Worm (Caenorhabditis elegans): ENCODE measurements around the gene Y39G8C.2.

Gene Y39G8C.2

DNA sequence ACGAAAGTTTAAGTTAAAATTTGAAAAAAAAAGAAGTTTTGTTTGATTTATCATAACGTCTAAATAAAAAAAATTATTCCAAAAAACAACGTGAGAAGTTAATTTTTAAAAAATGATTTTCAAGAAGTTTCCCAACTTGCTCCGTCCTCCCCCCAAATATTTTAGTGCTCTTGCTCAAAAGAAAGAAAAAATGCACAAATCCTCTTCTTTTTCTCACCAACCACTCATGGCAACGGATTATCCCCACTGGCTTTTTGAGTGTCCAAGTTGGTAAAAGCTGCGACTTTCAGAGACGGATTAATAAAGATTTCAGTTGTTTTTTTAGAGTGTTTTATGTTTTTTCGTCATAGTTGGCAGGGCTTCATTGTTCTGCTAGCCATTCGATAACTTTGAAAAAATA is at the start of gene Y39G8C.2:
TSS of gene Y39G8C.2 (minus strand) at position 101 of the 400 bp plus-strand sequence.
- no peak for TF ChIP-seq lin-35 (GFP tag; optimal IDR thresholded peaks at IDR 0.05)
- no peak for TF ChIP-seq sptf-1 (tag; optimal IDR thresholded peaks at IDR 0.05)
- no peak for TF ChIP-seq lin-13 (GFP tag; optimal IDR thresholded peaks at IDR 0.05)
- TF ChIP-seq elt-3 (tag; optimal IDR thresholded peaks at IDR 0.05): no peak
- no peak for TF ChIP-seq egl-27 (tag; optimal IDR thresholded peaks at IDR 0.05)
- no peak for TF ChIP-seq aha-1 (tag; optimal IDR thresholded peaks at IDR 0.05)
- TF ChIP-seq nhr-47 (tag; optimal IDR thresholded peaks at IDR 0.05): no peak
- TF ChIP-seq efl-1 (optimal IDR thresholded peaks at IDR 0.05): no peak
- no peak for TF ChIP-seq efl-1 (GFP tag; optimal IDR thresholded peaks at IDR 0.05 in 1 of 2)
- TF ChIP-seq hlh-17 (GFP tag; optimal IDR thresholded peaks at IDR 0.05; ENCODE audit: borderline replicate concordance): no peak
- TF ChIP-seq hpl-2 (GFP tag; optimal IDR thresholded peaks at IDR 0.05): no peak
- TF ChIP-seq fos-1 (tag; optimal IDR thresholded peaks at IDR 0.05): no peak
- no peak for TF ChIP-seq vab-15 (tag; optimal IDR thresholded peaks at IDR 0.05)
- no peak for TF ChIP-seq jun-1 (tag; optimal IDR thresholded peaks at IDR 0.05)
- TF ChIP-seq snpc-4 (tag; optimal IDR thresholded peaks at IDR 0.05): no peak
- TF ChIP-seq alr-1 (tag; optimal IDR thresholded peaks at IDR 0.05; ENCODE audit: borderline replicate concordance): no peak
- TF ChIP-seq C04F5.9 (tag; optimal IDR thresholded peaks at IDR 0.05): no peak
- TF ChIP-seq ceh-8 (GFP tag; optimal IDR thresholded peaks at IDR 0.05): no peak

ce11 chrII:14143838-14144268 is 46.4 kb upstream of the Y39G8C.2 start, which contains the start of gene W03H9.2:
Gene W03H9.2 (minus strand): TSS chrII:14143869.
- TF ChIP-seq lin-15B (tag; optimal IDR thresholded peaks at IDR 0.05) (peak; percentile 16), nhr-71 (tag; optimal IDR thresholded peaks at IDR 0.05) (peak; percentile 87), fkh-4 (tag; optimal IDR thresholded peaks at IDR 0.05; ENCODE audit: borderline replicate concordance) (peak; percentile 69), egl-27 (tag; optimal IDR thresholded peaks at IDR 0.05) (no peak), swsn-7 (tag; optimal IDR thresholded peaks at IDR 0.05) (peak; percentile 70), ceh-8 (GFP tag; optimal IDR thresholded peaks at IDR 0.05) (peak; percentile 85), unc-86 (tag; optimal IDR thresholded peaks at IDR 0.05) (peak; percentile 73), nhr-19 (GFP tag; conservative IDR thresholded peaks at IDR 0.05) (peak; percentile 79), efl-3 (GFP tag; optimal IDR thresholded peaks at IDR 0.05) (no peak), nhr-47 (tag; optimal IDR thresholded peaks at IDR 0.05) (peak; percentile 84), nhr-11 (tag; optimal IDR thresholded peaks at IDR 0.05) (no peak), fkh-10 (GFP tag; optimal IDR thresholded peaks at IDR 0.05) (no peak), lin-39 (tag; optimal IDR thresholded peaks at IDR 0.05) (no peak), C34B4.2 (tag; optimal IDR thresholded peaks at IDR 0.05) (no peak), ztf-4 (tag; optimal IDR thresholded peaks at IDR 0.05) (no peak), efl-1 (optimal IDR thresholded peaks at IDR 0.05) (peak; percentile 73 to 86), efl-1 (GFP tag; optimal IDR thresholded peaks at IDR 0.05 in 1 of 2) (peak; percentile 81 to 98), fkh-8 (tag; optimal IDR thresholded peaks at IDR 0.05) (peak; percentile 90), ceh-90 (tag; optimal IDR thresholded peaks at IDR 0.05) (peak; percentile 66), lin-13 (GFP tag; optimal IDR thresholded peaks at IDR 0.05) (peak; percentile 51), pag-3 (tag; optimal IDR thresholded peaks at IDR 0.05; ENCODE audit: borderline replicate concordance, insufficient read depth) (no peak), snpc-4 (tag; optimal IDR thresholded peaks at IDR 0.05) (peak; percentile 54), irx-1 (tag; optimal IDR thresholded peaks at IDR 0.05) (peak; percentile 65), zip-4 (GFP tag; optimal IDR thresholded peaks at IDR 0.05) (peak; percentile 49), lin-35 (GFP tag; optimal IDR thresholded peaks at IDR 0.05) (peak; percentile 66 to 88), F16B12.6 (tag; optimal IDR thresholded peaks at IDR 0.05) (peak; percentile 97), C16A3.4 (tag; optimal IDR thresholded peaks at IDR 0.05) (peak; percentile 62), ztf-11 (tag; optimal IDR thresholded peaks at IDR 0.05) (peak in 1 of 2 experiments; percentile 79), dsc-1 (tag; optimal IDR thresholded peaks at IDR 0.05) (peak; percentile 81), hpl-2 (GFP tag; optimal IDR thresholded peaks at IDR 0.05) (no peak), rnt-1 (tag; optimal IDR thresholded peaks at IDR 0.05) (peak; percentile 90), snu-23 (GFP tag; optimal IDR thresholded peaks at IDR 0.05) (peak; percentile 81), egl-13 (tag; optimal IDR thresholded peaks at IDR 0.05) (peak; percentile 70), blmp-1 (tag; optimal IDR thresholded peaks at IDR 0.05) (no peak), lin-14 (GFP tag; optimal IDR thresholded peaks at IDR 0.05) (no peak), fos-1 (tag; optimal IDR thresholded peaks at IDR 0.05) (no peak), Y116A8C.19 (tag; optimal IDR thresholded peaks at IDR 0.05; ENCODE audit: borderline replicate concordance) (peak; percentile 26), ceh-88 (GFP tag; IDR thresholded peaks at IDR 0.05) (peak; percentile 67; the same call in 1 of the 2 replicates), nhr-28 (tag; optimal IDR thresholded peaks at IDR 0.05) (no peak), mep-1 (tag; optimal IDR thresholded peaks at IDR 0.05) (peak; percentile 54), tlp-1 (tag; optimal IDR thresholded peaks at IDR 0.05) (no peak)
